Fruit fly (Drosophila melanogaster): ENCODE data around the gene CG12674.

Gene CG12674

DNA sequence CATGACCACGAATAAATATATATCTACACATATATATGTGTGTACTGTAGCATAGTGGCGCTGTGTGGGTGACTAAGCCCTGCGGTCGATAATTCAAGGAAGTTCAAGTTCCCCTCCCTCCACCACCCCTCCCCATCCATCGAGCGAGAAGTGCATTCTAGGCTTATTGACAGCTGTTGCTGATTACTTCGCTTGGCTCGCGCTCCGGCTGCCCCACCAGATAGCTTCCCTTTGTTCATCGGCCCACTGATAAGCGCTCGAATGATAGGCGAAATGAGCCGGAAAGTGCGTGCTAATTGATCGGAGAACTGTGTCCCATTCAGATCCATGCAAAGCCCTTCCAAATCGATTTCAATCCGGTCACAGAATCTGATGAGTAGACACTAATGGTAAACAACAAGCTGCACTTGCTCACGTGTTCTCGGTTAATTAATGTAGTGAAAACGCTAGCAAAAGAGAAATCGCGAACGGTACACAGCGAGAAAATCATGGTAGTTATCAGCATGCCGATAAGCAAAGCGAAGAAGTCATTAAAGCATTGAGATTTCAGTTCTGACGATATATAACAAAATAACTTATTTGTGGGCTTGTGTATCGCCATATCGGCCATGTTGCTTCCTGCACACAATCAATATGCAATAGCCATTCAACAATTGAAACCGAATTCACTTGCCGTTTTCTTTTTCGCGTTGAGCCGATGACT, 41.3 kb upstream of the CG12674 start:
- peak; percentile 2 for TF ChIP-seq CG11617 (GFP tag; optimal IDR thresholded peaks at IDR 0.05)
- TF ChIP-seq cnc (optimal IDR thresholded peaks at IDR 0.05) = peak in 1 of 2 experiments; percentile 21
- peak; percentile 20 for TF ChIP-seq CG12768 (GFP tag; optimal IDR thresholded peaks at IDR 0.05)
- no peak for TF ChIP-seq CG33017 (tag; optimal IDR thresholded peaks at IDR 0.05)
- peak; percentile 90 for TF ChIP-seq tj (GFP tag; optimal IDR thresholded peaks at IDR 0.05)
- peak; percentile 49 for TF ChIP-seq cic (GFP tag; optimal IDR thresholded peaks at IDR 0.05)
- peak; percentile 57 for TF ChIP-seq CG14711 (tag; optimal IDR thresholded peaks at IDR 0.05)
- no peak for TF ChIP-seq Crg-1 (GFP tag; optimal IDR thresholded peaks at IDR 0.05)
- TF ChIP-seq Hr96 (GFP tag; optimal IDR thresholded peaks at IDR 0.05) = no peak
- no peak for TF ChIP-seq kay (GFP tag; ENCODE audit: borderline replicate concordance)
- no peak for TF ChIP-seq CG5204 (GFP tag; optimal IDR thresholded peaks at IDR 0.05)
- peak; percentile 47 for TF ChIP-seq bab1 (GFP tag; optimal IDR thresholded peaks at IDR 0.05)
- peak; percentile 20 for TF ChIP-seq pad (GFP tag; optimal IDR thresholded peaks at IDR 0.05)

DNA sequence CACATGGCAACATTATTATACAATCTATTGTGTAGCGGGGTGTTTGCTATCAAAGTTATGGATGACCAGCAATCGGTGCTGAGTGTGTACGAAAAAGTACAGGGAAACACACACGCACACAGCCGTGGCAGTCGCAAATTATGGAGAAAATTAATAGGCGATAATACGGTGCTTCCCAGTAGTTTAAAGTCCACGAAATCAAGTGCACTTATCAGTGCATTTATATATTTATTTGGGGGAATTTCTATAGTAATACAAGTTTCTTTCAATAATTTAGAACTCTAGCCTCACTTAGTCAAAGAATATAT, 40.8 kb upstream of the CG12674 start:
- TF ChIP-seq CG1620 (GFP tag; optimal IDR thresholded peaks at IDR 0.05) = no peak
- no peak for TF ChIP-seq cnc (optimal IDR thresholded peaks at IDR 0.05)
- TF ChIP-seq CG11617 (GFP tag; optimal IDR thresholded peaks at IDR 0.05) = no peak
- TF ChIP-seq CG7045 (GFP tag; optimal IDR thresholded peaks at IDR 0.05) = no peak
- TF ChIP-seq toe (GFP tag; optimal IDR thresholded peaks at IDR 0.05) = no peak
- no peak for TF ChIP-seq Mnt (GFP tag; optimal IDR thresholded peaks at IDR 0.05)
- no peak for TF ChIP-seq CG12768 (GFP tag; optimal IDR thresholded peaks at IDR 0.05)
- peak; percentile 15 for TF ChIP-seq bab1 (GFP tag; optimal IDR thresholded peaks at IDR 0.05)
- TF ChIP-seq CG14711 (tag; optimal IDR thresholded peaks at IDR 0.05) = no peak
- TF ChIP-seq kay (GFP tag; ENCODE audit: borderline replicate concordance) = peak; percentile 62
- TF ChIP-seq CG33017 (tag; optimal IDR thresholded peaks at IDR 0.05) = no peak
- no peak for TF ChIP-seq CG7101 (tag; optimal IDR thresholded peaks at IDR 0.05)
- TF ChIP-seq ovo (GFP tag; optimal IDR thresholded peaks at IDR 0.05) = no peak
- TF ChIP-seq Hr96 (GFP tag; optimal IDR thresholded peaks at IDR 0.05) = no peak
- no peak for TF ChIP-seq CG5204 (GFP tag; optimal IDR thresholded peaks at IDR 0.05)

dm6 chr2L:2039458-2039857, 40.3 kb upstream of the CG12674 start:
- no peak for TF ChIP-seq CG14711 (tag; optimal IDR thresholded peaks at IDR 0.05)
- TF ChIP-seq ovo (GFP tag; optimal IDR thresholded peaks at IDR 0.05) = no peak
- TF ChIP-seq pad (GFP tag; optimal IDR thresholded peaks at IDR 0.05) = peak; percentile 18
- TF ChIP-seq cnc (optimal IDR thresholded peaks at IDR 0.05) = no peak
- no peak for TF ChIP-seq Crg-1 (GFP tag; optimal IDR thresholded peaks at IDR 0.05)
- TF ChIP-seq CG1620 (GFP tag; optimal IDR thresholded peaks at IDR 0.05) = no peak
- TF ChIP-seq Hr96 (GFP tag; optimal IDR thresholded peaks at IDR 0.05) = no peak
- no peak for TF ChIP-seq CG11617 (GFP tag; optimal IDR thresholded peaks at IDR 0.05)
- peak; percentile 20 for TF ChIP-seq CG7101 (tag; optimal IDR thresholded peaks at IDR 0.05)
- TF ChIP-seq Clk (GFP tag; optimal IDR thresholded peaks at IDR 0.05) = no peak
- no peak for TF ChIP-seq bab1 (GFP tag; optimal IDR thresholded peaks at IDR 0.05)
- peak; percentile 40 for TF ChIP-seq CG12768 (GFP tag; optimal IDR thresholded peaks at IDR 0.05)
- peak; percentile 45 for TF ChIP-seq kay (GFP tag; ENCODE audit: borderline replicate concordance)
- no peak for TF ChIP-seq tj (GFP tag; optimal IDR thresholded peaks at IDR 0.05)
- no peak for TF ChIP-seq CG5204 (GFP tag; optimal IDR thresholded peaks at IDR 0.05)
- TF ChIP-seq cic (GFP tag; optimal IDR thresholded peaks at IDR 0.05) = peak; percentile 11
- TF ChIP-seq CG7045 (GFP tag; optimal IDR thresholded peaks at IDR 0.05) = no peak
- TF ChIP-seq CG33017 (tag; optimal IDR thresholded peaks at IDR 0.05) = peak; percentile 35
- TF ChIP-seq toe (GFP tag; optimal IDR thresholded peaks at IDR 0.05) = no peak
- TF ChIP-seq Mnt (GFP tag; optimal IDR thresholded peaks at IDR 0.05) = peak; percentile 17

DNA sequence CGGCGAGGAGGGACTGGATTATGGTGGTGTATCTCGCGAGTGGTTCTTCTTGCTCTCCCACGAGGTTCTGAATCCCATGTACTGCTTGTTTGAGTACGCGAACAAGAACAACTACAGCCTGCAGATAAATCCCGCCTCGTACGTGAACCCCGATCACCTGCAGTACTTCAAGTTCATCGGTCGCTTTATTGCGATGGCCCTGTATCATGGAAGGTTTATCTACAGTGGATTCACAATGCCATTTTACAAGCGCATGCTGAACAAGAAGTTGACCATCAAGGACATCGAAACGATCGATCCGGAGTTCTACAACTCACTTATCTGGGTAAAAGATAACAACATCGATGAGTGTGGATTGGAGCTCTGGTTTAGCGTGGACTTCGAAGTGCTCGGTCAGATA, 37.6 kb upstream of the CG12674 start:
- TF ChIP-seq ovo (GFP tag; optimal IDR thresholded peaks at IDR 0.05) (no peak), cnc (optimal IDR thresholded peaks at IDR 0.05) (no peak), kay (GFP tag; ENCODE audit: borderline replicate concordance) (no peak), CG5204 (GFP tag; optimal IDR thresholded peaks at IDR 0.05) (no peak), cic (GFP tag; optimal IDR thresholded peaks at IDR 0.05) (no peak)

- TF ChIP-seq pad (GFP tag; optimal IDR thresholded peaks at IDR 0.05) = no peak
- no peak for TF ChIP-seq CG7045 (GFP tag; optimal IDR thresholded peaks at IDR 0.05)
- no peak for TF ChIP-seq ovo (GFP tag; optimal IDR thresholded peaks at IDR 0.05)
- no peak for TF ChIP-seq Mnt (GFP tag; optimal IDR thresholded peaks at IDR 0.05)
- no peak for TF ChIP-seq CG1620 (GFP tag; optimal IDR thresholded peaks at IDR 0.05)
- TF ChIP-seq kay (GFP tag; ENCODE audit: borderline replicate concordance) = no peak
- no peak for TF ChIP-seq Hr96 (GFP tag; optimal IDR thresholded peaks at IDR 0.05)
- TF ChIP-seq CG7101 (tag; optimal IDR thresholded peaks at IDR 0.05) = no peak
- TF ChIP-seq CG33017 (tag; optimal IDR thresholded peaks at IDR 0.05) = no peak
- TF ChIP-seq Clk (GFP tag; optimal IDR thresholded peaks at IDR 0.05) = no peak
- TF ChIP-seq toe (GFP tag; optimal IDR thresholded peaks at IDR 0.05) = no peak
- no peak for TF ChIP-seq Crg-1 (GFP tag; optimal IDR thresholded peaks at IDR 0.05)
- TF ChIP-seq cic (GFP tag; optimal IDR thresholded peaks at IDR 0.05) = no peak
- no peak for TF ChIP-seq CG14711 (tag; optimal IDR thresholded peaks at IDR 0.05)
- TF ChIP-seq cnc (optimal IDR thresholded peaks at IDR 0.05) = no peak
- TF ChIP-seq CG5204 (GFP tag; optimal IDR thresholded peaks at IDR 0.05) = no peak
- no peak for TF ChIP-seq CG12768 (GFP tag; optimal IDR thresholded peaks at IDR 0.05)
- no peak for TF ChIP-seq tj (GFP tag; optimal IDR thresholded peaks at IDR 0.05)
- TF ChIP-seq CG11617 (GFP tag; optimal IDR thresholded peaks at IDR 0.05) = no peak
- TF ChIP-seq bab1 (GFP tag; optimal IDR thresholded peaks at IDR 0.05) = no peak
These were observed 34.9 kb upstream of the CG12674 start for dm6 chr2L:2044826-2045225.

DNA sequence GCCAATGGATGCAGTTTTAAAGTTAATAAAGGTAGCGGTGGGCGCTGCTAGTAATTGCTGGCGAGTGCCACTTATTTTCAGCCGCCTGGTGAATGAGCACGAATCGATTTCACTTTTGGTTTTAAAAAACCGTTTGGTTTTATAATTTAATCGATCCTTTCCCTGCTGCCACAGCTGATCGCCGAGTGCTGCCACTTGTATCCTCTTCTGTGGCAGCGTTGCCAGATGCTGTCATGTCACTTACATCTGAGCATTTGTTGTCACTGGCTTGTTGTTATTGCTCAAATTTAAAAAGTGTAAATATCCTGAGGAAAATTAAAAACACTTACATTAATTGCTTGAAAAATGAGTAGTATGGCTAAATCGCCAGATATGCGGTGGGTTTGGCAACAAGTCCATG, 34.5 kb upstream of the CG12674 start, which contains the start of gene Kebab:
TSS of gene Kebab (plus strand) at position 230 of the 400 bp plus-strand sequence.
- no peak for TF ChIP-seq CG7101 (tag; optimal IDR thresholded peaks at IDR 0.05)
- no peak for TF ChIP-seq ovo (GFP tag; optimal IDR thresholded peaks at IDR 0.05)
- TF ChIP-seq CG12768 (GFP tag; optimal IDR thresholded peaks at IDR 0.05) = no peak
